Worm (Caenorhabditis elegans): Measurements from ENCODE around the gene T05D4.2.

DNA sequence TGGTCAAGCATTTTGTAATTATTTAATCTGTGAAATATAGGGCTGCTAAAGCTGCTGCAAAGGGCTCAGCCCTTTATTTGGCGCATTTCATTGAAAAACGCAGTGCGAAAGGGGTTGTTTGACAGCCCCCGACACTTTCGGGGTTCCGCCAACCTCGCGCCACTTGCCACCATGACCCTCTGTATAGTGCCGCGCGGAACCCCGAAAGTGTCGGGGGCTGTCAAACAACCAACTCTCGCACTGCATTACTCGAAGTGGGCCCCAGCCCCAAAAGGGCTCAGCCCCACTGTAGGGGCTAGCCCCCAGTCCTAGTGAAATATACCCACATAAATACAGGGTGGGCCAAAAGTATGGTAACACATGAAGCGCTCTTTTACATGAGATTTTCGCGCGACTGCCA lies 37.4 kb upstream of the T05D4.2 start:
- TF ChIP-seq klf-2 (GFP tag; conservative IDR thresholded peaks at IDR 0.05) (no peak), cog-1 (tag; optimal IDR thresholded peaks at IDR 0.05) (no peak), T22C8.4 (GFP tag; IDR thresholded peaks at IDR 0.05) (no peak)
